Worm (Caenorhabditis elegans) whole organism, early embryonic: Measurements from ENCODE around the gene tbb-2.

Source experiments
- ama-1 ChIP-seq: fragments of 150-350 bp; optimal IDR thresholded peaks from 2 replicates; lab custom pipeline; 2014
- hnd-1 ChIP-seq: sonication (generic microtip); optimal IDR thresholded peaks from 2 replicates; lab custom pipeline; 2016; ENCODE audit warnings: missing genetic modification characterization, missing compliant biosample characterization
- pes-1 ChIP-seq: fragments of 200-800 bp; sonication (Bioruptor generic); IDR thresholded peaks from 2 replicates; pipeline ENCODE4 v1.3.6; 2022; ENCODE audit warnings: missing genetic modification reagents, missing genetic modification characterization, missing compliant biosample characterization

- TF ChIP-seq ama-1 (lab: Kevin White, UChicago), result no peak
- TF ChIP-seq hnd-1 (tag; lab: Kevin White, UChicago), result no peak
- no peak for TF ChIP-seq pes-1 (GFP tag; lab: Robert Waterston, UW)
Measured at ce11 chrIII:4039775-4040174, 22.3 kb upstream of the tbb-2 start.
